Fruit fly (Drosophila melanogaster) whole organism, embryonic: ENCODE data around the gene slow.

Experiments used
- Asciz ChIP-seq: fragments of 200-800 bp; sonication (Bioruptor generic); optimal IDR thresholded peaks from 2 replicates; lab custom pipeline; 2017; ENCODE audit warnings: missing biosample characterization, mild to moderate bottlenecking, missing genetic modification characterization, missing genetic modification reagents
- Atf6 ChIP-seq: fragments of 200-800 bp; sonication (Bioruptor generic); IDR thresholded peaks from 2 replicates; pipeline ENCODE4 v1.3.6; 2022; ENCODE audit warnings: missing biosample characterization, missing genetic modification characterization
- Awh ChIP-seq: fragments of 200-800 bp; sonication (Bioruptor generic); IDR thresholded peaks from 2 replicates; pipeline ENCODE4, ENCODE4 v1.3.6; 2022; ENCODE audit warnings: missing biosample characterization, missing genetic modification characterization
- Bdp1 ChIP-seq: fragments of 200-800 bp; sonication (Bioruptor generic); optimal IDR thresholded peaks from 3 replicates; lab custom pipeline; 2016; ENCODE audit warnings: missing biosample characterization, missing genetic modification characterization
- Bgb ChIP-seq: fragments of 200-800 bp; sonication (Bioruptor generic); IDR thresholded peaks from 2 replicates; pipeline ENCODE4 v1.3.6; 2022; ENCODE audit warnings: missing biosample characterization, missing genetic modification characterization; ENCODE audit not compliant: partially characterized antibody
- C15 ChIP-seq: fragments of 200-800 bp; sonication (Bioruptor generic); IDR thresholded peaks from 3 replicates; pipeline ENCODE4 v1.3.6; 2022; ENCODE audit warnings: missing biosample characterization, missing genetic modification characterization
- CG11093 ChIP-seq: fragments of 200-800 bp; sonication (Bioruptor generic); IDR thresholded peaks from 3 replicates; pipeline ENCODE4 v1.3.6; 2022; ENCODE audit warnings: missing biosample characterization, missing genetic modification characterization
- CG11398 ChIP-seq: fragments of 200-800 bp; sonication (Bioruptor generic); optimal IDR thresholded peaks from 2 replicates; lab custom pipeline; 2016; ENCODE audit warnings: missing biosample characterization, missing genetic modification characterization
- CG11456 ChIP-seq: fragments of 200-800 bp; sonication (Bioruptor generic); IDR thresholded peaks from 3 replicates; pipeline ENCODE4 v1.3.6; 2022; ENCODE audit warnings: missing biosample characterization, missing genetic modification characterization
- CG1529 ChIP-seq: fragments of 200-800 bp; sonication (Bioruptor generic); optimal IDR thresholded peaks from 3 replicates; lab custom pipeline; 2018; ENCODE audit warnings: missing biosample characterization, missing genetic modification characterization
- CG1792 ChIP-seq: fragments of 200-800 bp; sonication (Bioruptor generic); optimal IDR thresholded peaks from 2 replicates; lab custom pipeline; 2016; ENCODE audit warnings: missing biosample characterization, missing genetic modification characterization
- CG18262 ChIP-seq: fragments of 200-800 bp; optimal IDR thresholded peaks from 3 replicates; lab custom pipeline; 2019; ENCODE audit warnings: missing biosample characterization, mild to moderate bottlenecking, missing genetic modification characterization, moderate library complexity
- CG18764 ChIP-seq: fragments of 200-800 bp; sonication (Bioruptor generic); optimal IDR thresholded peaks from 3 replicates; lab custom pipeline; 2016; ENCODE audit warnings: missing biosample characterization, missing genetic modification characterization
- CG30431 ChIP-seq: fragments of 200-800 bp; sonication (Bioruptor generic); optimal IDR thresholded peaks from 2 replicates; lab custom pipeline; 2017; ENCODE audit warnings: missing biosample characterization, missing genetic modification characterization
- CG3065 ChIP-seq: fragments of 200-800 bp; sonication (Bioruptor generic); optimal IDR thresholded peaks from 2 replicates; lab custom pipeline; 2016; ENCODE audit warnings: missing biosample characterization, missing genetic modification characterization
- CG31388 ChIP-seq: fragments of 200-800 bp; sonication (Bioruptor generic); optimal IDR thresholded peaks from 2 replicates; lab custom pipeline; 2016; ENCODE audit warnings: missing biosample characterization, missing genetic modification characterization
- CG32772 ChIP-seq: fragments of 200-800 bp; sonication (Bioruptor generic); IDR thresholded peaks from 2 replicates; pipeline ENCODE4 v1.3.6; 2022; ENCODE audit warnings: missing biosample characterization, missing genetic modification characterization
- CG3281 ChIP-seq: fragments of 200-800 bp; sonication (Bioruptor generic); optimal IDR thresholded peaks from 3 replicates; lab custom pipeline; 2017; ENCODE audit warnings: missing biosample characterization, mild to moderate bottlenecking, missing genetic modification characterization
- CG3407 ChIP-seq: fragments of 200-800 bp; sonication (Bioruptor generic); optimal IDR thresholded peaks from 2 replicates; lab custom pipeline; 2018; ENCODE audit warnings: missing biosample characterization, mild to moderate bottlenecking, missing genetic modification characterization
- CG5180 ChIP-seq: fragments of 200-800 bp; sonication (Bioruptor generic); optimal IDR thresholded peaks from 3 replicates; lab custom pipeline; 2017; ENCODE audit warnings: missing biosample characterization, missing genetic modification characterization, mild to moderate bottlenecking, moderate library complexity, missing genetic modification reagents
- CG7357 ChIP-seq: fragments of 200-800 bp; sonication (Bioruptor generic); IDR thresholded peaks from 3 replicates; pipeline ENCODE4 v1.3.6; 2022; ENCODE audit warnings: missing biosample characterization, missing genetic modification characterization
- CG7745 ChIP-seq: fragments of 200-800 bp; sonication (Bioruptor generic); optimal IDR thresholded peaks from 2 replicates; lab custom pipeline; 2018; ENCODE audit warnings: missing biosample characterization, mild to moderate bottlenecking, missing genetic modification characterization, moderate library complexity
- CG7963 ChIP-seq: fragments of 200-800 bp; sonication (Bioruptor generic); IDR thresholded peaks from 3 replicates; pipeline ENCODE4 v1.3.6; 2022; ENCODE audit warnings: missing biosample characterization, missing genetic modification characterization; ENCODE audit not compliant: partially characterized antibody
- CG8359 ChIP-seq: fragments of 200-800 bp; sonication (Bioruptor generic); optimal IDR thresholded peaks from 2 replicates; lab custom pipeline; 2017; ENCODE audit warnings: missing biosample characterization, mild to moderate bottlenecking, missing genetic modification characterization, borderline replicate concordance
- Deaf1 ChIP-seq: fragments of 200-800 bp; optimal IDR thresholded peaks from 3 replicates; lab custom pipeline; 2019; ENCODE audit warnings: missing biosample characterization, mild to moderate bottlenecking, missing genetic modification characterization, moderate library complexity
- Dp ChIP-seq: fragments of 200-800 bp; sonication (Bioruptor generic); optimal IDR thresholded peaks from 2 replicates; lab custom pipeline; 2018; ENCODE audit warnings: missing biosample characterization, mild to moderate bottlenecking, missing genetic modification characterization, moderate library complexity
- HHEX ChIP-seq: fragments of 200-800 bp; sonication (Bioruptor generic); optimal IDR thresholded peaks from 3 replicates; lab custom pipeline; 2017; ENCODE audit warnings: missing biosample characterization, mild to moderate bottlenecking, missing genetic modification characterization, missing genetic modification reagents
- HLH4C ChIP-seq: fragments of 200-800 bp; sonication (Bioruptor generic); IDR thresholded peaks from 3 replicates; pipeline ENCODE4 v1.3.6; 2022; ENCODE audit warnings: missing biosample characterization, missing genetic modification characterization; ENCODE audit not compliant: partially characterized antibody
- Hey ChIP-seq: fragments of 200-800 bp; sonication (Bioruptor generic); optimal IDR thresholded peaks from 3 replicates; lab custom pipeline; 2018; ENCODE audit warnings: missing biosample characterization, mild to moderate bottlenecking, missing genetic modification characterization
- MESR4 ChIP-seq: fragments of 200-800 bp; sonication (Bioruptor generic); optimal IDR thresholded peaks from 2 replicates; lab custom pipeline; 2018; ENCODE audit warnings: missing biosample characterization, mild to moderate bottlenecking, missing genetic modification characterization, moderate library complexity
- Meics ChIP-seq: fragments of 200-800 bp; sonication (Bioruptor generic); optimal IDR thresholded peaks from 2 replicates; lab custom pipeline; 2017; ENCODE audit warnings: missing biosample characterization, mild to moderate bottlenecking, missing genetic modification characterization
- NK7.1 ChIP-seq: fragments of 200-800 bp; sonication (Bioruptor generic); optimal IDR thresholded peaks from 3 replicates; lab custom pipeline; 2016; ENCODE audit warnings: missing biosample characterization, missing genetic modification characterization
- Nf-YA ChIP-seq: fragments of 200-800 bp; sonication (Bioruptor generic); IDR thresholded peaks from 2 replicates; pipeline ENCODE4 v1.3.6; 2022; ENCODE audit warnings: missing biosample characterization, missing genetic modification characterization
- Rfx ChIP-seq: fragments of 200-800 bp; sonication (Bioruptor generic); IDR thresholded peaks from 2 replicates; pipeline ENCODE4 v1.3.6; 2022; ENCODE audit warnings: missing biosample characterization, missing genetic modification characterization
- Scr ChIP-seq: fragments of 200-800 bp; sonication (Bioruptor generic); IDR thresholded peaks from 2 replicates; pipeline ENCODE4 v1.3.6; 2022; ENCODE audit warnings: missing biosample characterization, missing genetic modification characterization; ENCODE audit not compliant: partially characterized antibody
- abd-A ChIP-seq: fragments of 200-800 bp; sonication (Bioruptor generic); optimal IDR thresholded peaks from 3 replicates; lab custom pipeline; 2019; ENCODE audit warnings: missing biosample characterization, mild to moderate bottlenecking, missing genetic modification characterization, moderate library complexity
- crc ChIP-seq: fragments of 200-800 bp; sonication (Bioruptor generic); optimal IDR thresholded peaks from 2 replicates; lab custom pipeline; 2016; ENCODE audit warnings: missing biosample characterization, missing genetic modification characterization
- crol ChIP-seq: fragments of 200-800 bp; sonication (Bioruptor generic); IDR thresholded peaks from 2 replicates; pipeline ENCODE4 v1.3.6; 2022; ENCODE audit warnings: missing biosample characterization, missing genetic modification characterization
- fd3F ChIP-seq: fragments of 200-800 bp; sonication (Bioruptor generic); optimal IDR thresholded peaks from 2 replicates; lab custom pipeline; 2018; ENCODE audit warnings: missing biosample characterization, mild to moderate bottlenecking, missing genetic modification characterization, moderate library complexity
- gcm ChIP-seq: fragments of 200-800 bp; sonication (Bioruptor generic); optimal IDR thresholded peaks from 2 replicates; lab custom pipeline; 2019; ENCODE audit warnings: missing biosample characterization, mild to moderate bottlenecking, missing genetic modification characterization, moderate library complexity
- ken ChIP-seq: fragments of 200-800 bp; sonication (Bioruptor generic); IDR thresholded peaks from 3 replicates; pipeline ENCODE4 v1.3.6; 2022; ENCODE audit warnings: missing biosample characterization, missing genetic modification characterization
- lov ChIP-seq, 2 experiments: fragments of 200-800 bp in 1 of 2; fragments of >200 bp in 1 of 2; sonication (Bioruptor generic) in 1 of 2; IDR thresholded peaks in 1 of 2; optimal IDR thresholded peaks in 1 of 2; 2 replicates in 1 of 2; 3 replicates in 1 of 2; pipeline versions ENCODE4 v1.3.6 to Lab custom; 2017 to 2022; ENCODE audit warnings: missing biosample characterization in 1 of 2, missing genetic modification characterization in 1 of 2
- psq ChIP-seq: fragments of 200-800 bp; sonication (Bioruptor generic); optimal IDR thresholded peaks from 2 replicates; lab custom pipeline; 2017; ENCODE audit warnings: missing biosample characterization, missing genetic modification characterization
- pzg ChIP-seq: fragments of 200-800 bp; sonication (Bioruptor generic); optimal IDR thresholded peaks from 3 replicates; lab custom pipeline; 2018; ENCODE audit warnings: missing biosample characterization, mild to moderate bottlenecking, missing genetic modification characterization, moderate library complexity
- rib ChIP-seq: fragments of 200-800 bp; sonication (Bioruptor generic); IDR thresholded peaks from 2 replicates; pipeline ENCODE4 v1.3.6; 2022; ENCODE audit warnings: missing biosample characterization, missing genetic modification characterization
- row ChIP-seq: fragments of 200-800 bp; sonication (Bioruptor generic); IDR thresholded peaks from 3 replicates; pipeline ENCODE4 v1.3.6; 2022; ENCODE audit warnings: missing biosample characterization, missing genetic modification characterization
- sens-2 ChIP-seq: fragments of 200-800 bp; sonication (Bioruptor generic); IDR thresholded peaks from 2 replicates; pipeline ENCODE4 v1.3.6; 2022; ENCODE audit warnings: missing biosample characterization, missing genetic modification characterization
- stwl ChIP-seq: fragments of 200-800 bp; sonication (Bioruptor generic); optimal IDR thresholded peaks from 3 replicates; lab custom pipeline; 2018; ENCODE audit warnings: missing biosample characterization, mild to moderate bottlenecking, missing genetic modification characterization, moderate library complexity
- tin ChIP-seq: fragments of 200-800 bp; sonication (Bioruptor generic); optimal IDR thresholded peaks from 3 replicates; lab custom pipeline; 2016; ENCODE audit warnings: missing biosample characterization, missing genetic modification characterization
- vvl ChIP-seq: fragments of 200-800 bp; sonication (Bioruptor generic); IDR thresholded peaks from 2 replicates; pipeline ENCODE4 v1.3.6; 2022; ENCODE audit warnings: missing biosample characterization, missing genetic modification characterization

slow gene

dm6 chr3L:4353657-4354075 lies 30.6 kb upstream of the slow start (continued):
- TF ChIP-seq pzg = no peak
- no peak for TF ChIP-seq sens-2
- no peak for TF ChIP-seq CG11093 (GFP tag; lab: Robert Waterston, UW)
- peak; percentile 30 for TF ChIP-seq CG18262
- no peak for TF ChIP-seq CG8359 (GFP tag; lab: Kevin White, UChicago)
- peak; percentile 59 for TF ChIP-seq Meics (GFP tag; lab: Kevin White, UChicago)
- TF ChIP-seq Asciz = peak; percentile 17
- no peak for TF ChIP-seq NK7.1 (GFP tag; lab: Kevin White, UChicago)
- no peak for TF ChIP-seq tin (GFP tag; lab: Kevin White, UChicago)
- TF ChIP-seq CG1792 (GFP tag; lab: Kevin White, UChicago) = peak; percentile 22
- TF ChIP-seq Atf6 (GFP tag; lab: Robert Waterston, UW) = no peak
- TF ChIP-seq CG3407 (GFP tag; lab: Kevin White, UChicago) = peak; percentile 10
- no peak for TF ChIP-seq Dp
- TF ChIP-seq CG30431 (GFP tag; lab: Kevin White, UChicago) = no peak
- peak; percentile 30 for TF ChIP-seq CG3281 (GFP tag; lab: Kevin White, UChicago)
- TF ChIP-seq CG7963 (GFP tag; lab: Robert Waterston, UW) = no peak
- no peak for TF ChIP-seq Nf-YA
- TF ChIP-seq fd3F (GFP tag; lab: Kevin White, UChicago) = no peak
- TF ChIP-seq CG32772 (GFP tag; lab: Robert Waterston, UW) = 0 out of 2 replicates have a peak, but pooled peaks have one; percentile 10
- TF ChIP-seq Bgb (GFP tag; lab: Robert Waterston, UW) = no peak
- TF ChIP-seq CG5180 (GFP tag; lab: Kevin White, UChicago) = peak; percentile 29
- TF ChIP-seq CG7357 (GFP tag; lab: Robert Waterston, UW) = 0 out of 3 replicates have a peak, but pooled peaks have one; percentile 11
- TF ChIP-seq abd-A (tag; lab: Kevin White, UChicago) = peak; percentile 63
- TF ChIP-seq gcm (GFP tag; lab: Kevin White, UChicago) = no peak
- TF ChIP-seq stwl (tag; lab: Kevin White, UChicago) = no peak
- TF ChIP-seq crol (GFP tag; lab: Robert Waterston, UW) = 0 out of 2 replicates have a peak, but pooled peaks have one; percentile 38
- peak; percentile 45 for TF ChIP-seq Hey (tag; lab: Kevin White, UChicago)
- TF ChIP-seq Scr (GFP tag; lab: Robert Waterston, UW) = no peak
- no peak for TF ChIP-seq MESR4 (GFP tag; lab: Kevin White, UChicago)
- no peak for TF ChIP-seq CG3065 (GFP tag; lab: Kevin White, UChicago)
- peak; percentile 61; the same call in 1 of the 3 replicates for TF ChIP-seq CG11456 (GFP tag; lab: Robert Waterston, UW)
- TF ChIP-seq ken (GFP tag; lab: Robert Waterston, UW) = peak; percentile 55; the same call in 1 of the 3 replicates
- no peak for TF ChIP-seq psq
- no peak for TF ChIP-seq CG7745 (tag; lab: Kevin White, UChicago)
- no peak for TF ChIP-seq CG11398
- TF ChIP-seq Deaf1 = no peak
- no peak for TF ChIP-seq Bdp1 (GFP tag; lab: Kevin White, UChicago)
- no peak for TF ChIP-seq HLH4C
- no peak for TF ChIP-seq vvl (GFP tag; lab: Robert Waterston, UW)
- no peak for TF ChIP-seq rib (GFP tag; lab: Robert Waterston, UW)
- peak; percentile 67 for TF ChIP-seq Rfx (GFP tag; lab: Robert Waterston, UW)
- TF ChIP-seq HHEX (GFP tag; lab: Kevin White, UChicago) = peak; percentile 31
- TF ChIP-seq row (GFP tag; lab: Robert Waterston, UW) = peak; percentile 51; the same call in 2 of the 3 replicates
- TF ChIP-seq lov (optimal IDR thresholded peaks at IDR 0.05; lab: Kevin White, UChicago) = no peak
- 0 out of 3 replicates have a peak, but pooled peaks have one; percentile 8 for TF ChIP-seq lov (GFP tag; IDR thresholded peaks at IDR 0.05; lab: Robert Waterston, UW)
- TF ChIP-seq crc (GFP tag; lab: Kevin White, UChicago) = no peak
- TF ChIP-seq CG1529 (GFP tag; lab: Kevin White, UChicago) = no peak
- no peak for TF ChIP-seq C15
- TF ChIP-seq CG31388 = no peak
- TF ChIP-seq CG18764 (GFP tag; lab: Kevin White, UChicago) = no peak
- 0 out of 2 replicates have a peak, but pooled peaks have one; percentile 30 for TF ChIP-seq Awh (GFP tag; lab: Robert Waterston, UW)
